Worm (Caenorhabditis elegans) whole organism, young adult: ENCODE results near the gene fbxa-160.

Source experiments
- B0261.1 ChIP-seq: sonication (generic microtip); optimal IDR thresholded peaks from 2 replicates; lab custom pipeline; 2016; ENCODE audit warnings: mild to moderate bottlenecking, missing genetic modification characterization, moderate library complexity, missing compliant biosample characterization
- F23B12.7 ChIP-seq: sonication (generic microtip); optimal IDR thresholded peaks from 2 replicates; lab custom pipeline; 2017; ENCODE audit warnings: missing genetic modification characterization, mild to moderate bottlenecking, missing compliant biosample characterization, antibody characterized with exemption, moderate library complexity; ENCODE audit not compliant: insufficient read depth
- F37B4.10 ChIP-seq: fragments of 200-800 bp; sonication (Bioruptor generic); IDR thresholded peaks from 2 replicates; pipeline ENCODE4 v1.3.6; 2022; ENCODE audit warnings: missing genetic modification characterization, missing compliant biosample characterization
- F39B2.1 ChIP-seq: fragments of 200-800 bp; sonication (Bioruptor generic); IDR thresholded peaks from 2 replicates; pipeline ENCODE4 v1.3.6; 2022; ENCODE audit warnings: missing genetic modification reagents, missing genetic modification characterization, missing compliant biosample characterization
- F52B5.7 ChIP-seq: sonication (generic microtip); optimal IDR thresholded peaks from 2 replicates; lab custom pipeline; 2016; ENCODE audit warnings: mild to moderate bottlenecking, missing genetic modification characterization, missing compliant biosample characterization
- Y53F4B.3 ChIP-seq: fragments of 200-800 bp; sonication (Bioruptor generic); IDR thresholded peaks from 2 replicates; pipeline ENCODE4 v1.3.6; 2022; ENCODE audit warnings: missing genetic modification reagents, missing genetic modification characterization, missing compliant biosample characterization
- Y53G8AR.9 ChIP-seq: fragments of 200-800 bp; sonication (Bioruptor generic); conservative IDR thresholded peaks from 2 replicates; pipeline ENCODE4 v1.3.6; 2022; ENCODE audit warnings: missing genetic modification reagents, missing genetic modification characterization, missing compliant biosample characterization
- Y95B8A.8 ChIP-seq: fragments of 200-800 bp; sonication (Bioruptor generic); IDR thresholded peaks from 2 replicates; pipeline ENCODE4 v1.3.6; 2022; ENCODE audit warnings: missing genetic modification reagents, missing genetic modification characterization, missing compliant biosample characterization
- akir-1 ChIP-seq: fragments of 200-800 bp; sonication (Bioruptor generic); optimal IDR thresholded peaks from 2 replicates; lab custom pipeline; 2018; ENCODE audit warnings: mild to moderate bottlenecking, missing genetic modification characterization, moderate library complexity, missing compliant biosample characterization
- chd-7 ChIP-seq: sonication (generic microtip); optimal IDR thresholded peaks from 2 replicates; lab custom pipeline; 2016; ENCODE audit warnings: mild to moderate bottlenecking, missing genetic modification characterization, moderate library complexity, missing compliant biosample characterization
- dox-1 ChIP-seq: fragments of 200-800 bp; sonication (Bioruptor generic); IDR thresholded peaks from 2 replicates; pipeline ENCODE4 v1.3.6; 2022; ENCODE audit warnings: missing genetic modification reagents, missing genetic modification characterization, missing compliant biosample characterization
- hmg-1.2 ChIP-seq: fragments of 200-800 bp; sonication (Bioruptor generic); IDR thresholded peaks from 2 replicates; pipeline ENCODE4 v1.3.6; 2022; ENCODE audit warnings: missing genetic modification reagents, missing genetic modification characterization, missing compliant biosample characterization
- hrde-1 ChIP-seq: sonication (generic microtip); optimal IDR thresholded peaks from 2 replicates; lab custom pipeline; 2016; ENCODE audit warnings: missing genetic modification characterization, mild to moderate bottlenecking, missing compliant biosample characterization, moderate library complexity, missing genotype, missing genetic modification reagents, borderline replicate concordance
- lag-1 ChIP-seq: fragments of 200-800 bp; sonication (Bioruptor generic); IDR thresholded peaks from 2 replicates; pipeline ENCODE4 v1.3.6; 2022; ENCODE audit warnings: missing genetic modification reagents, missing genetic modification characterization, missing compliant biosample characterization
- let-526 ChIP-seq: fragments of 200-800 bp; sonication (Bioruptor generic); IDR thresholded peaks from 2 replicates; pipeline ENCODE4 v1.3.6; 2022; ENCODE audit warnings: missing genetic modification reagents, missing genetic modification characterization, missing compliant biosample characterization
- let-607 ChIP-seq, 2 experiments: fragments of 200-800 bp in 1 of 2; sonication (Bioruptor generic) in 1 of 2; sonication (generic microtip) in 1 of 2; optimal IDR thresholded peaks; 2 replicates each; lab custom pipeline; 2016 to 2018; ENCODE audit warnings: mild to moderate bottlenecking in 2 of 2, missing compliant biosample characterization in 2 of 2, missing genetic modification characterization in 2 of 2, moderate library complexity in 2 of 2, missing genotype in 1 of 2
- lin-54 ChIP-seq: fragments of 200-800 bp; sonication (Bioruptor generic); optimal IDR thresholded peaks from 2 replicates; lab custom pipeline; 2018; ENCODE audit warnings: mild to moderate bottlenecking, missing genetic modification characterization, missing compliant biosample characterization
- madf-10 ChIP-seq: sonication (generic microtip); optimal IDR thresholded peaks from 2 replicates; lab custom pipeline; 2016; ENCODE audit warnings: mild to moderate bottlenecking, missing genetic modification characterization, missing compliant biosample characterization
- madf-3 ChIP-seq: fragments of 200-800 bp; sonication (Bioruptor generic); IDR thresholded peaks from 2 replicates; pipeline ENCODE4 v1.3.6; 2022; ENCODE audit warnings: missing genetic modification reagents, missing genetic modification characterization, missing compliant biosample characterization
- nhr-120 ChIP-seq: fragments of 200-800 bp; sonication (Bioruptor generic); IDR thresholded peaks from 2 replicates; pipeline ENCODE4 v1.3.6; 2022; ENCODE audit warnings: missing genetic modification characterization, missing compliant biosample characterization
- nhr-80 ChIP-seq: sonication (generic microtip); optimal IDR thresholded peaks from 2 replicates; lab custom pipeline; 2016; ENCODE audit warnings: missing genetic modification characterization, missing compliant biosample characterization
- nhr-90 ChIP-seq: sonication (generic microtip); optimal IDR thresholded peaks from 2 replicates; lab custom pipeline; 2016; ENCODE audit warnings: missing genotype, mild to moderate bottlenecking, missing genetic modification characterization, missing compliant biosample characterization
- rcor-1 ChIP-seq: fragments of 200-800 bp; sonication (Bioruptor generic); IDR thresholded peaks from 2 replicates; pipeline ENCODE4 v1.3.6; 2022; ENCODE audit warnings: missing genetic modification reagents, missing genetic modification characterization, missing compliant biosample characterization
- ztf-18 ChIP-seq: sonication (generic microtip); optimal IDR thresholded peaks from 2 replicates; lab custom pipeline; 2016; ENCODE audit warnings: missing genotype, mild to moderate bottlenecking, missing genetic modification characterization, missing compliant biosample characterization

Gene fbxa-160

ce11 chrII:1584140-1584539 lies 40.3 kb downstream of the fbxa-160 start, which contains the start of gene clec-21:
clec-21 (minus strand) TSS chrII:1584240.
- TF ChIP-seq nhr-90 (tag; lab: Kevin White, UChicago) (no peak), F52B5.7 (tag; lab: Kevin White, UChicago) (no peak)

- TF ChIP-seq B0261.1 (tag; lab: Kevin White, UChicago) (no peak), nhr-80 (tag; lab: Kevin White, UChicago) (peak; percentile 22)
Measured at ce11 chrII:1579886-1580285, 44.6 kb downstream of the fbxa-160 start, which contains the start of gene math-38. math-38 (minus strand) TSS chrII:1579986.

ce11 chrII:1576772-1577171 lies 47.7 kb downstream of the fbxa-160 start:
- TF ChIP-seq nhr-80 (tag; lab: Kevin White, UChicago) (peak; percentile 72), dox-1 (peak; percentile 38; the same call in 1 of the 2 replicates), let-526 (no peak)

ce11 chrII:1576030-1576429 lies 48.4 kb downstream of the fbxa-160 start, which contains the start of gene K05F6.10:
K05F6.10 (minus strand) TSS chrII:1576130.
- TF ChIP-seq lin-54 (no peak), ztf-18 (tag; lab: Kevin White, UChicago) (no peak), Y53G8AR.9 (GFP tag; lab: Robert Waterston, UW) (no peak), madf-10 (tag; lab: Kevin White, UChicago) (no peak), chd-7 (tag; lab: Kevin White, UChicago) (no peak), let-607 (tag; optimal IDR thresholded peaks at IDR 0.05; lab: Kevin White, UChicago) (no peak), madf-3 (GFP tag; lab: Robert Waterston, UW) (no peak), rcor-1 (GFP tag; lab: Robert Waterston, UW) (no peak), hmg-1.2 (no peak), F37B4.10 (GFP tag; lab: Robert Waterston, UW) (no peak), F23B12.7 (tag; lab: Kevin White, UChicago) (no peak), hrde-1 (tag; lab: Kevin White, UChicago) (no peak), lag-1 (GFP tag; lab: Robert Waterston, UW) (no peak), F39B2.1 (GFP tag; lab: Robert Waterston, UW) (no peak), nhr-120 (GFP tag; lab: Robert Waterston, UW) (no peak), Y95B8A.8 (no peak), Y53F4B.3 (GFP tag; lab: Robert Waterston, UW) (no peak), akir-1 (no peak)
